Worm (Caenorhabditis elegans) whole organism, L1 larva: Measurements from ENCODE around the gene trpl-2.

Experiments
- blmp-1 ChIP-seq: fragments of 150-350 bp; optimal IDR thresholded peaks from 2 replicates; lab custom pipeline; 2014; ENCODE audit warnings: missing biosample characterization, missing genetic modification characterization
- ets-5 ChIP-seq: fragments of 200-800 bp; sonication (Bioruptor generic); IDR thresholded peaks from 2 replicates; pipeline ENCODE4 v1.3.6; 2022; ENCODE audit warnings: missing genetic modification characterization, missing compliant biosample characterization
- fkh-10 ChIP-seq: sonication (generic microtip); optimal IDR thresholded peaks from 2 replicates; lab custom pipeline; 2017; ENCODE audit warnings: missing biosample characterization, missing genetic modification reagents, missing genetic modification characterization
- lin-13 ChIP-seq: fragments of 150-350 bp; optimal IDR thresholded peaks from 2 replicates; lab custom pipeline; 2014; ENCODE audit warnings: missing biosample characterization, missing genetic modification reagents, missing genetic modification characterization
- mdl-1 ChIP-seq, 2 experiments: fragments of 150-350 bp; optimal IDR thresholded peaks; 2 replicates each; lab custom pipeline; 2014 to 2017; ENCODE audit warnings: missing biosample characterization in 2 of 2, missing genetic modification characterization in 2 of 2, inconsistent platforms in 1 of 2
- nhr-47 ChIP-seq: sonication (generic microtip); optimal IDR thresholded peaks from 2 replicates; lab custom pipeline; 2016; ENCODE audit warnings: mild to moderate bottlenecking, missing genetic modification characterization, moderate library complexity, missing compliant biosample characterization
- nhr-76 ChIP-seq: sonication (generic microtip); optimal IDR thresholded peaks from 2 replicates; lab custom pipeline; 2017; ENCODE audit warnings: missing biosample characterization, missing genetic modification characterization
- nhr-77 ChIP-seq: fragments of 150-350 bp; optimal IDR thresholded peaks from 2 replicates; lab custom pipeline; 2014; ENCODE audit warnings: missing biosample characterization, missing genetic modification characterization
- snpc-4 ChIP-seq: fragments of 150-350 bp; optimal IDR thresholded peaks from 2 replicates; lab custom pipeline; 2014; ENCODE audit warnings: missing biosample characterization, missing genetic modification characterization
- unc-130 ChIP-seq: fragments of 150-350 bp; optimal IDR thresholded peaks from 2 replicates; lab custom pipeline; 2017; ENCODE audit warnings: missing biosample characterization, missing genetic modification characterization, inconsistent platforms
- unc-62 ChIP-seq: fragments of 150-350 bp; optimal IDR thresholded peaks from 2 replicates; lab custom pipeline; 2014; ENCODE audit warnings: missing biosample characterization, missing genetic modification reagents, missing genetic modification characterization
- ztf-11 ChIP-seq, 2 experiments: sonication (generic microtip); optimal IDR thresholded peaks; 2 replicates each; lab custom pipeline; 2016 to 2017; ENCODE audit warnings: missing genetic modification characterization in 2 of 2, missing biosample characterization in 1 of 2, missing compliant biosample characterization in 1 of 2

DNA sequence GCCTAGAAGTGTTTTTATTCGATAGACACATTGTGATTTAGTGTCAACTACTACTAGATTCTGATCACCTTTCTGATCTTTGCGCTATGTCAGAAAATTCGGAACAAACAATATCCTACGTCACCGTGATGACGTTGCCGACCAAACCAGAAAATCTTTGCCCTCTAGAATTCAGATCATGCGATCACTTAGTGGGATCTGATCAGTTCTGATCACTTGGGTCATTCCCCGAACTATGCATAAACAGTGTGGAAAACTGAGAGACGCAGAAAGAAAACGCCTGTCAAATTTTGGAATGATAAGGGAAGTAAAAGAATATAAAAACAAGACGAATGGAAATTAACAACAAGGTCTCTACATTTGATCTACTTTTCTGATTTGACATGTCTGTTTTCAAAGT lies 31.9 kb upstream of the trpl-2 start, which contains the start of gene F15E6.3:
- TF ChIP-seq fkh-10 (GFP tag; lab: Kevin White, UChicago), result no peak
- no peak for TF ChIP-seq nhr-76 (tag; lab: Kevin White, UChicago)
- TF ChIP-seq lin-13 (GFP tag; lab: Kevin White, UChicago), result no peak
- no peak for TF ChIP-seq ztf-11 (tag; optimal IDR thresholded peaks at IDR 0.05; lab: Kevin White, UChicago)
- TF ChIP-seq nhr-47 (tag; lab: Kevin White, UChicago), result no peak
- no peak for TF ChIP-seq nhr-77 (tag; lab: Kevin White, UChicago)
- peak; percentile 84 for TF ChIP-seq blmp-1 (tag; lab: Kevin White, UChicago)
- no peak for TF ChIP-seq unc-62 (GFP tag; lab: Kevin White, UChicago)
- TF ChIP-seq unc-130 (tag; lab: Kevin White, UChicago), result peak; percentile 39
- TF ChIP-seq ets-5 (GFP tag; lab: Robert Waterston, UW), result no peak
- TF ChIP-seq snpc-4 (tag; lab: Kevin White, UChicago), result no peak
- TF ChIP-seq mdl-1 (tag; optimal IDR thresholded peaks at IDR 0.05; lab: Kevin White, UChicago), result peak in 1 of 2 experiments; percentile 66
